Fruit fly (Drosophila melanogaster) whole organism, embryonic: Measurements from ENCODE around the gene pcm.
A peak's percentile ranks its signal among the peaks of the same experiment; 100 is the strongest.

Experiments
- Asciz ChIP-seq: fragments of 200-800 bp; sonication (Bioruptor generic); optimal IDR thresholded peaks from 2 replicates; lab custom pipeline; 2017; ENCODE audit warnings: missing biosample characterization, mild to moderate bottlenecking, missing genetic modification characterization, missing genetic modification reagents
- CG10431 ChIP-seq: fragments of 200-800 bp; sonication (Bioruptor generic); optimal IDR thresholded peaks from 3 replicates; lab custom pipeline; 2018; ENCODE audit warnings: missing biosample characterization, mild to moderate bottlenecking, missing genetic modification characterization
- CG10462 ChIP-seq: fragments of 200-800 bp; sonication (Bioruptor generic); optimal IDR thresholded peaks from 2 replicates; lab custom pipeline; 2016; ENCODE audit warnings: missing biosample characterization, missing genetic modification characterization
- CG11504 ChIP-seq: fragments of 200-800 bp; sonication (Bioruptor generic); optimal IDR thresholded peaks from 3 replicates; lab custom pipeline; 2019; ENCODE audit warnings: missing biosample characterization, mild to moderate bottlenecking, missing genetic modification characterization, moderate library complexity
- CG11723 ChIP-seq: fragments of 200-800 bp; sonication (Bioruptor generic); optimal IDR thresholded peaks from 2 replicates; lab custom pipeline; 2017; ENCODE audit warnings: missing biosample characterization, mild to moderate bottlenecking, missing genetic modification characterization
- CG12219 ChIP-seq: fragments of 200-800 bp; sonication (Bioruptor generic); optimal IDR thresholded peaks from 3 replicates; lab custom pipeline; 2018; ENCODE audit warnings: missing biosample characterization, mild to moderate bottlenecking, missing genetic modification characterization
- CG14667 ChIP-seq: fragments of 200-800 bp; sonication (Bioruptor generic); IDR thresholded peaks from 2 replicates; pipeline ENCODE4 v1.3.6; 2022; ENCODE audit warnings: missing biosample characterization, missing genetic modification characterization
- CG16863 ChIP-seq: fragments of 200-800 bp; sonication (Bioruptor generic); optimal IDR thresholded peaks from 3 replicates; lab custom pipeline; 2016; ENCODE audit warnings: missing biosample characterization, missing genetic modification characterization
- CG17186 ChIP-seq: fragments of 200-800 bp; sonication (Bioruptor generic); optimal IDR thresholded peaks from 3 replicates; lab custom pipeline; 2017; ENCODE audit warnings: missing biosample characterization, missing genetic modification reagents, missing genetic modification characterization
- CG18599 ChIP-seq: fragments of 200-800 bp; sonication (Bioruptor generic); optimal IDR thresholded peaks from 3 replicates; lab custom pipeline; 2017; ENCODE audit warnings: missing biosample characterization, missing genetic modification characterization, mild to moderate bottlenecking, moderate library complexity, missing genetic modification reagents
- CG3281 ChIP-seq: fragments of 200-800 bp; sonication (Bioruptor generic); optimal IDR thresholded peaks from 3 replicates; lab custom pipeline; 2017; ENCODE audit warnings: missing biosample characterization, mild to moderate bottlenecking, missing genetic modification characterization
- CG42726 ChIP-seq: fragments of 200-800 bp; sonication (Bioruptor generic); IDR thresholded peaks from 2 replicates; pipeline ENCODE4 v1.3.6; 2022; ENCODE audit warnings: missing biosample characterization, missing genetic modification characterization; ENCODE audit not compliant: partially characterized antibody
- CG4854 ChIP-seq: fragments of 200-800 bp; sonication (Bioruptor generic); optimal IDR thresholded peaks from 2 replicates; lab custom pipeline; 2016; ENCODE audit warnings: missing biosample characterization, missing genetic modification characterization, inconsistent platforms
- CG7745 ChIP-seq: fragments of 200-800 bp; sonication (Bioruptor generic); optimal IDR thresholded peaks from 2 replicates; lab custom pipeline; 2018; ENCODE audit warnings: missing biosample characterization, mild to moderate bottlenecking, missing genetic modification characterization, moderate library complexity
- CG9876 ChIP-seq: fragments of 200-800 bp; sonication (Bioruptor generic); optimal IDR thresholded peaks from 2 replicates; lab custom pipeline; 2016; ENCODE audit warnings: missing biosample characterization, missing genetic modification characterization
- Hey ChIP-seq: fragments of 200-800 bp; sonication (Bioruptor generic); optimal IDR thresholded peaks from 3 replicates; lab custom pipeline; 2018; ENCODE audit warnings: missing biosample characterization, mild to moderate bottlenecking, missing genetic modification characterization
- Hsf ChIP-seq: fragments of 200-800 bp; sonication (Bioruptor generic); optimal IDR thresholded peaks from 3 replicates; lab custom pipeline; 2016; ENCODE audit warnings: missing biosample characterization, missing genetic modification characterization
- Lim3 ChIP-seq: fragments of 200-800 bp; sonication (Bioruptor generic); IDR thresholded peaks from 2 replicates; pipeline ENCODE4 v1.3.6; 2022; ENCODE audit warnings: missing biosample characterization, missing genetic modification characterization
- Mad ChIP-seq: fragments of 200-800 bp; sonication (Bioruptor generic); optimal IDR thresholded peaks from 2 replicates; lab custom pipeline; 2016; ENCODE audit warnings: missing biosample characterization, missing genetic modification characterization
- Med ChIP-seq: fragments of 200-800 bp; sonication (Bioruptor generic); peaks from one replicate; lab custom pipeline; 2016; ENCODE audit warnings: missing biosample characterization, missing genetic modification characterization, mild to moderate bottlenecking, inconsistent platforms, moderate library complexity
- Mes4 ChIP-seq: fragments of 200-800 bp; sonication (Bioruptor generic); optimal IDR thresholded peaks from 2 replicates; lab custom pipeline; 2016; ENCODE audit warnings: missing biosample characterization, missing genetic modification characterization
- Myb ChIP-seq: fragments of 200-800 bp; sonication (Bioruptor generic); optimal IDR thresholded peaks from 2 replicates; lab custom pipeline; 2016; ENCODE audit warnings: missing biosample characterization, missing genetic modification characterization
- NC2α ChIP-seq: fragments of 200-800 bp; sonication (Bioruptor generic); optimal IDR thresholded peaks from 2 replicates; lab custom pipeline; 2016; ENCODE audit warnings: missing biosample characterization, missing genetic modification characterization
- NC2β ChIP-seq: fragments of 200-800 bp; sonication (Bioruptor generic); optimal IDR thresholded peaks from 2 replicates; lab custom pipeline; 2016; ENCODE audit warnings: missing biosample characterization, missing genetic modification characterization
- Oli ChIP-seq: fragments of 200-800 bp; sonication (Bioruptor generic); optimal IDR thresholded peaks from 2 replicates; lab custom pipeline; 2018; ENCODE audit warnings: missing biosample characterization, mild to moderate bottlenecking, missing genetic modification characterization, moderate library complexity
- Scr ChIP-seq: fragments of 200-800 bp; sonication (Bioruptor generic); IDR thresholded peaks from 2 replicates; pipeline ENCODE4 v1.3.6; 2022; ENCODE audit warnings: missing biosample characterization, missing genetic modification characterization; ENCODE audit not compliant: partially characterized antibody
- Ssrp ChIP-seq: fragments of 200-800 bp; sonication (Bioruptor generic); optimal IDR thresholded peaks from 2 replicates; lab custom pipeline; 2018; ENCODE audit warnings: missing biosample characterization, mild to moderate bottlenecking, missing genetic modification characterization, moderate library complexity
- Taf1 ChIP-seq: fragments of 200-800 bp; sonication (Bioruptor generic); IDR thresholded peaks from 2 replicates; pipeline ENCODE4 v1.3.6; 2022; ENCODE audit warnings: missing biosample characterization, missing genetic modification characterization
- Tbp ChIP-seq: fragments of >200 bp; optimal IDR thresholded peaks from 2 replicates; lab custom pipeline; 2018; ENCODE audit warnings: missing biosample characterization, missing genetic modification characterization
- ara ChIP-seq: fragments of 200-800 bp; sonication (Bioruptor generic); IDR thresholded peaks from 2 replicates; pipeline ENCODE4 v1.3.6; 2022; ENCODE audit warnings: missing biosample characterization, missing genetic modification characterization
- btn ChIP-seq: fragments of 200-800 bp; sonication (Bioruptor generic); optimal IDR thresholded peaks from 2 replicates; lab custom pipeline; 2016; ENCODE audit warnings: missing biosample characterization, missing genetic modification characterization
- dysf ChIP-seq: fragments of 200-800 bp; sonication (Bioruptor generic); IDR thresholded peaks from 3 replicates; pipeline ENCODE4 v1.3.6; 2022; ENCODE audit warnings: missing biosample characterization, missing genetic modification characterization
- ewg ChIP-seq: fragments of 200-800 bp; sonication (Bioruptor generic); optimal IDR thresholded peaks from 3 replicates; lab custom pipeline; 2017; ENCODE audit warnings: mild to moderate bottlenecking, missing biosample characterization, missing genetic modification reagents, missing genetic modification characterization
- fd102C ChIP-seq: fragments of 200-800 bp; sonication (Bioruptor generic); optimal IDR thresholded peaks from 2 replicates; lab custom pipeline; 2018; ENCODE audit warnings: missing biosample characterization, mild to moderate bottlenecking, missing genetic modification characterization, moderate library complexity
- fu2 ChIP-seq: fragments of 200-800 bp; sonication (Bioruptor generic); optimal IDR thresholded peaks from 2 replicates; lab custom pipeline; 2016; ENCODE audit warnings: missing biosample characterization, missing genetic modification characterization
- gem ChIP-seq: fragments of 200-800 bp; sonication (Bioruptor generic); optimal IDR thresholded peaks from 2 replicates; lab custom pipeline; 2019; ENCODE audit warnings: missing biosample characterization, mild to moderate bottlenecking, missing genetic modification characterization, moderate library complexity
- gsb ChIP-seq: fragments of 200-800 bp; sonication (Bioruptor generic); IDR thresholded peaks from 2 replicates; pipeline ENCODE4 v1.3.6; 2022; ENCODE audit warnings: missing biosample characterization, missing genetic modification characterization
- gsb-n ChIP-seq: fragments of 200-800 bp; sonication (Bioruptor generic); optimal IDR thresholded peaks from 3 replicates; lab custom pipeline; 2018; ENCODE audit warnings: missing biosample characterization, mild to moderate bottlenecking, missing genetic modification characterization
- ken ChIP-seq: fragments of 200-800 bp; sonication (Bioruptor generic); IDR thresholded peaks from 3 replicates; pipeline ENCODE4 v1.3.6; 2022; ENCODE audit warnings: missing biosample characterization, missing genetic modification characterization
- lmd ChIP-seq: fragments of 200-800 bp; sonication (Bioruptor generic); IDR thresholded peaks from 2 replicates; pipeline ENCODE4 v1.3.6; 2022; ENCODE audit warnings: missing biosample characterization, missing genetic modification characterization
- nmo ChIP-seq: fragments of 200-800 bp; sonication (Bioruptor generic); optimal IDR thresholded peaks from 2 replicates; lab custom pipeline; 2018; ENCODE audit warnings: missing biosample characterization, mild to moderate bottlenecking, missing genetic modification characterization, moderate library complexity
- otp ChIP-seq: fragments of 200-800 bp; sonication (Bioruptor generic); IDR thresholded peaks from 3 replicates; pipeline ENCODE4, ENCODE4 v1.3.6; 2022; ENCODE audit warnings: missing biosample characterization, missing genetic modification characterization
- pan ChIP-seq, 4 experiments: fragments of >200 bp in 3 of 4; fragments of 200-800 bp in 1 of 4; sonication (Bioruptor generic) in 1 of 4; optimal IDR thresholded peaks in 3 of 4; IDR thresholded peaks in 1 of 4; 2 replicates each; pipeline versions ENCODE4 v1.3.6 to Lab custom; 2017 to 2022; ENCODE audit warnings: missing biosample characterization in 2 of 4, missing genetic modification characterization in 2 of 4, mixed read lengths in 1 of 4
- ro ChIP-seq: fragments of 200-800 bp; sonication (Bioruptor generic); IDR thresholded peaks from 2 replicates; pipeline ENCODE4 v1.3.6; 2022; ENCODE audit warnings: missing biosample characterization, missing genetic modification characterization
- schlank ChIP-seq: fragments of 200-800 bp; sonication (Bioruptor generic); optimal IDR thresholded peaks from 2 replicates; lab custom pipeline; 2018; ENCODE audit warnings: missing biosample characterization, mild to moderate bottlenecking, missing genetic modification characterization
- slou ChIP-seq: fragments of 200-800 bp; sonication (Bioruptor generic); optimal IDR thresholded peaks from 3 replicates; lab custom pipeline; 2016; ENCODE audit warnings: missing biosample characterization, missing genetic modification characterization
- slp2 ChIP-seq: fragments of 200-800 bp; sonication (Bioruptor generic); optimal IDR thresholded peaks from 2 replicates; lab custom pipeline; 2016; ENCODE audit warnings: missing biosample characterization, missing genetic modification characterization
- trh ChIP-seq: fragments of 200-800 bp; sonication (Bioruptor generic); optimal IDR thresholded peaks from 2 replicates; lab custom pipeline; 2016; ENCODE audit warnings: missing biosample characterization, missing genetic modification characterization
- zen ChIP-seq: fragments of 200-800 bp; sonication (Bioruptor generic); optimal IDR thresholded peaks from 3 replicates; lab custom pipeline; 2018; ENCODE audit warnings: missing biosample characterization, mild to moderate bottlenecking, missing genetic modification characterization, moderate library complexity

The pcm gene

DNA sequence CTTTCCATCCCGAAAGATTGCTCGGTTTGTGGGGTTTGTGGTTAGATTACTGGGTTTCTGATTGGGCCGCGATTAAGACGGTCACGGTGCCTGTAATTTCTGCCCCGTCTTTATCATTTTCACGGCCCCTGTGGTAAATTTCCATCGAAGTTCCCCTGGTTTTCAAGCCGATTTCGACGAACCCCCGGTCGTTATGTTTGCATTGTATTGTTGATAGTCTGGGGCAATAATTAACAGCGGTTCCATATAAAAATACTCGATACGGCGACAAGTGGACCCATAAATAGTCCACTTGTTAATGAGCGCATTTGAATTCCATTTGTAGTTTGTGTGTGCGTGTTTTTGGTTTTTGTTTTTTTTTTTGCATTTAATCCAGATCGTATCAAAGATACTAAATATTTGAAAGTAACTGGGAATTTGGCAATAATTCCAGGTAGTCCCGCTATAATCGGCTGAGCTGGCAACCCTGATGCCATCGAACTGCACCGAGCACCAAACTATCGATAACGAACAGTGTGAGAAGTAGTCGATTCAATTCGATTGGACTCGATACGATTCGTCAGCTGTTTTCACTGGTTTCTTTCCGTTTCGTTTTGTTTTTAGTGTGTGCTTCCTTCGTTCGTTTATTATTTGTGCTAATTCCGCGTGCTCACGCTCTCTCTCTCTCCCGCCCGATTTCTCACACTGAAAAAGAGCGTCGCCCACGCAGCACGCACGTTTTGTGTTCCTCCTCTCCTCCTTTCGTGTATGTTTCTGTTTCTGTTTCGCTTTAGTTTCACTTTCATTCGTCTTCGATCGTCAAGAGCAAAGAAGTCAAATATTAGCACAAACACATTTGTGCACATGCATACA is 13.7 kb upstream of the pcm start (continued):
- peak; percentile 7 for TF ChIP-seq Mad (GFP tag; lab: Kevin White, UChicago)
- peak; percentile 91 for TF ChIP-seq Med
- peak; percentile 66 for TF ChIP-seq CG18599 (GFP tag; lab: Kevin White, UChicago)
- no peak for TF ChIP-seq CG14667 (GFP tag; lab: Robert Waterston, UW)
- TF ChIP-seq ken (GFP tag; lab: Robert Waterston, UW) = no peak
- TF ChIP-seq Oli (tag; lab: Kevin White, UChicago) = no peak
- peak; percentile 82 for TF ChIP-seq Myb
- TF ChIP-seq gem (tag; lab: Kevin White, UChicago) = no peak
- TF ChIP-seq gsb (GFP tag; lab: Robert Waterston, UW) = no peak
- TF ChIP-seq CG4854 (GFP tag; lab: Kevin White, UChicago) = no peak
- peak; percentile 29 for TF ChIP-seq Mes4 (GFP tag; lab: Kevin White, UChicago)
- peak; percentile 13 for TF ChIP-seq CG17186 (GFP tag; lab: Kevin White, UChicago)
- no peak for TF ChIP-seq gsb-n (tag; lab: Kevin White, UChicago)
- no peak for TF ChIP-seq ewg (GFP tag; lab: Kevin White, UChicago)
- no peak for TF ChIP-seq Hey (tag; lab: Kevin White, UChicago)
- no peak for TF ChIP-seq CG10431
- TF ChIP-seq fu2 = peak; percentile 11
- TF ChIP-seq Taf1 (GFP tag; lab: Robert Waterston, UW) = no peak
- TF ChIP-seq NC2β = peak; percentile 37
- peak; percentile 28 for TF ChIP-seq Hsf
- no peak for TF ChIP-seq CG11504 (tag; lab: Kevin White, UChicago)
- no peak for TF ChIP-seq slou (GFP tag; lab: Kevin White, UChicago)
- TF ChIP-seq dysf (GFP tag; lab: Robert Waterston, UW) = no peak
- TF ChIP-seq Asciz (GFP tag; lab: Kevin White, UChicago) = no peak
- TF ChIP-seq Tbp (GFP tag; lab: Kevin White, UChicago) = no peak
- TF ChIP-seq fd102C = no peak
- no peak for TF ChIP-seq ara (GFP tag; lab: Robert Waterston, UW)
- no peak for TF ChIP-seq Lim3 (GFP tag; lab: Robert Waterston, UW)
- TF ChIP-seq pan (optimal IDR thresholded peaks at IDR 0.05; lab: Kevin White, UChicago) = no peak
- peak in 1 of 2 experiments; percentile 43 for TF ChIP-seq pan (GFP tag; optimal IDR thresholded peaks at IDR 0.05 in 1 of 2, IDR thresholded peaks at IDR 0.05 in 1 of 2)
- TF ChIP-seq btn (GFP tag; lab: Kevin White, UChicago) = no peak
- TF ChIP-seq CG42726 (GFP tag; lab: Robert Waterston, UW) = peak; percentile 27; the same call in 1 of the 2 replicates
- peak; percentile 36 for TF ChIP-seq CG3281 (GFP tag; lab: Kevin White, UChicago)
- peak; percentile 24 for TF ChIP-seq nmo (GFP tag; lab: Kevin White, UChicago)
- TF ChIP-seq lmd (GFP tag; lab: Robert Waterston, UW) = peak; percentile 31; the same call in 1 of the 2 replicates
- peak; percentile 70 for TF ChIP-seq CG16863
- TF ChIP-seq CG12219 (GFP tag; lab: Kevin White, UChicago) = no peak
- TF ChIP-seq Scr (GFP tag; lab: Robert Waterston, UW) = peak; percentile 82
- no peak for TF ChIP-seq CG11723 (GFP tag; lab: Kevin White, UChicago)
- TF ChIP-seq zen = no peak
- TF ChIP-seq ro (GFP tag; lab: Robert Waterston, UW) = no peak
- no peak for TF ChIP-seq otp (GFP tag; lab: Robert Waterston, UW)
- TF ChIP-seq CG10462 (GFP tag; lab: Kevin White, UChicago) = no peak
- no peak for TF ChIP-seq CG7745 (tag; lab: Kevin White, UChicago)
- TF ChIP-seq Ssrp (tag; lab: Kevin White, UChicago) = no peak
- no peak for TF ChIP-seq CG9876 (GFP tag; lab: Kevin White, UChicago)
- TF ChIP-seq slp2 = peak; percentile 9
- TF ChIP-seq NC2α (GFP tag; lab: Kevin White, UChicago) = no peak
- TF ChIP-seq trh = no peak
- TF ChIP-seq schlank (tag; lab: Kevin White, UChicago) = no peak
